Worm (Caenorhabditis elegans): Measurements from ENCODE around the gene F47B10.5.

The F47B10.5 gene

ce11 chrX:10900952-10901351 is 10.6 kb upstream of the F47B10.5 start:
- no peak for TF ChIP-seq unc-62 (GFP tag; optimal IDR thresholded peaks at IDR 0.05)

- no peak for TF ChIP-seq unc-62 (GFP tag; optimal IDR thresholded peaks at IDR 0.05)
These were observed 9.8 kb upstream of the F47B10.5 start, which contains the start of gene suca-1 for ce11 chrX:10900079-10900724. Gene suca-1, minus strand, starts transcription at chrX:10900114.

ce11 chrX:10896498-10896897 is 6.1 kb upstream of the F47B10.5 start, which contains the start of gene haly-1:
Gene haly-1, minus strand, starts transcription at chrX:10896598.
- TF ChIP-seq unc-62 (GFP tag; optimal IDR thresholded peaks at IDR 0.05), result no peak

ce11 chrX:10891890-10892289 is 1.5 kb upstream of the F47B10.5 start, which contains the start of gene F47B10.3:
Gene F47B10.3, plus strand, starts transcription at chrX:10892190.
- TF ChIP-seq unc-62 (GFP tag; optimal IDR thresholded peaks at IDR 0.05), result no peak

- TF ChIP-seq unc-62 (GFP tag; optimal IDR thresholded peaks at IDR 0.05), result no peak
These were observed 609 bp upstream of the F47B10.5 start, which contains the start of gene F47B10.4 for ce11 chrX:10890965-10891364. Gene F47B10.4, plus strand, starts transcription at chrX:10891265.

- TF ChIP-seq unc-62 (GFP tag; optimal IDR thresholded peaks at IDR 0.05), result no peak
These were observed 2.2 kb downstream of the F47B10.5 start, which contains the start of gene F47B10.6 for ce11 chrX:10888201-10888600. Gene F47B10.6, plus strand, starts transcription at chrX:10888501.

ce11 chrX:10885872-10886271 is 4.5 kb downstream of the F47B10.5 start, which contains the start of gene T21E8.5:
Gene T21E8.5, plus strand, starts transcription at chrX:10886172.
- no peak for TF ChIP-seq unc-62 (GFP tag; optimal IDR thresholded peaks at IDR 0.05)

ce11 chrX:10883203-10883602 is 7.2 kb downstream of the F47B10.5 start, which contains the start of gene T21E8.7:
Gene T21E8.7, plus strand, starts transcription at chrX:10883503.
- no peak for TF ChIP-seq unc-62 (GFP tag; optimal IDR thresholded peaks at IDR 0.05)

ce11 chrX:10881984-10882383 is 8.4 kb downstream of the F47B10.5 start, which contains the start of gene T21E8.6:
Gene T21E8.6, plus strand, starts transcription at chrX:10882284.
- TF ChIP-seq unc-62 (GFP tag; optimal IDR thresholded peaks at IDR 0.05), result no peak

ce11 chrX:10880509-10880908 is 9.8 kb downstream of the F47B10.5 start, which contains the start of gene T21E8.4:
Gene T21E8.4, plus strand, starts transcription at chrX:10880809.
- no peak for TF ChIP-seq unc-62 (GFP tag; optimal IDR thresholded peaks at IDR 0.05)

ce11 chrX:10877138-10877743 is 13.1 kb downstream of the F47B10.5 start, which contains the start of gene pgp-6:
Gene pgp-6, minus strand, starts transcription at chrX:10877425.
- no peak for TF ChIP-seq unc-62 (GFP tag; optimal IDR thresholded peaks at IDR 0.05)

- no peak for TF ChIP-seq unc-62 (GFP tag; optimal IDR thresholded peaks at IDR 0.05)
These were observed 20.2 kb downstream of the F47B10.5 start, which contains the start of gene pgp-7 for ce11 chrX:10870137-10870536. Gene pgp-7, minus strand, starts transcription at chrX:10870237.

- no peak for TF ChIP-seq unc-62 (GFP tag; optimal IDR thresholded peaks at IDR 0.05)
These were observed 26.0 kb downstream of the F47B10.5 start, which contains the start of gene pgp-8 for ce11 chrX:10864322-10864721. Gene pgp-8, minus strand, starts transcription at chrX:10864422.

- TF ChIP-seq unc-62 (GFP tag; optimal IDR thresholded peaks at IDR 0.05), result no peak
These were observed 27.8 kb downstream of the F47B10.5 start for ce11 chrX:10862582-10862981.

- TF ChIP-seq unc-62 (GFP tag; optimal IDR thresholded peaks at IDR 0.05), result no peak
These were observed 28.7 kb downstream of the F47B10.5 start for ce11 chrX:10861673-10862072.

- no peak for TF ChIP-seq unc-62 (GFP tag; optimal IDR thresholded peaks at IDR 0.05)
These were observed 30.7 kb downstream of the F47B10.5 start for ce11 chrX:10859622-10860021.

- TF ChIP-seq unc-62 (GFP tag; optimal IDR thresholded peaks at IDR 0.05), result no peak
These were observed 31.1 kb downstream of the F47B10.5 start, which contains the start of gene pgp-5 for ce11 chrX:10859211-10859610. Gene pgp-5, minus strand, starts transcription at chrX:10859297.

All from whole organism, dauer.